Worm (Caenorhabditis elegans) whole organism, L1 larva: ENCODE data around the gene kel-3.
"Not testable (repeated sequence)": the region's sequence is repeated elsewhere in the genome, so short reads cannot be mapped to it uniquely, and the experiment has no call there.

Experiments
- C04F5.9 ChIP-seq: sonication (generic microtip); optimal IDR thresholded peaks from 2 replicates; lab custom pipeline; 2016; ENCODE audit warnings: missing genetic modification characterization, missing compliant biosample characterization
- C34B4.2 ChIP-seq: sonication (generic microtip); optimal IDR thresholded peaks from 2 replicates; lab custom pipeline; 2017; ENCODE audit warnings: mild to moderate bottlenecking, missing genetic modification characterization, missing compliant biosample characterization
- Y116A8C.19 ChIP-seq: sonication (generic microtip); optimal IDR thresholded peaks from 2 replicates; lab custom pipeline; 2016; ENCODE audit warnings: missing compliant biosample characterization, missing genetic modification characterization, borderline replicate concordance
- aha-1 ChIP-seq: fragments of 150-350 bp; optimal IDR thresholded peaks from 2 replicates; lab custom pipeline; 2014; ENCODE audit warnings: missing biosample characterization, missing genetic modification characterization
- alr-1 ChIP-seq: fragments of 200-800 bp; sonication (Bioruptor generic); optimal IDR thresholded peaks from 2 replicates; lab custom pipeline; 2018; ENCODE audit warnings: borderline replicate concordance, mild to moderate bottlenecking, missing genetic modification characterization, missing compliant biosample characterization
- aly-2 ChIP-seq: fragments of 150-350 bp; optimal IDR thresholded peaks from 2 replicates; lab custom pipeline; 2014; ENCODE audit warnings: missing biosample characterization, missing genetic modification characterization
- ama-1 ChIP-seq: fragments of 150-350 bp; optimal IDR thresholded peaks from 2 replicates; lab custom pipeline; 2014
- ceh-63 ChIP-seq: fragments of 200-800 bp; sonication (Bioruptor generic); optimal IDR thresholded peaks from 2 replicates; lab custom pipeline; 2018; ENCODE audit warnings: mild to moderate bottlenecking, missing genetic modification characterization, missing compliant biosample characterization
- ceh-82 ChIP-seq, 3 experiments: fragments of 150-350 bp in 1 of 3; sonication (generic microtip) in 2 of 3; optimal IDR thresholded peaks; 2 replicates each; lab custom pipeline; 2014 to 2017; ENCODE audit warnings: missing biosample characterization in 3 of 3, missing genetic modification characterization in 3 of 3
- ceh-88 ChIP-seq: fragments of 200-800 bp; sonication (Bioruptor generic); IDR thresholded peaks from 2 replicates; pipeline ENCODE4 v1.3.6; 2022; ENCODE audit warnings: missing genetic modification characterization, missing compliant biosample characterization
- ceh-90 ChIP-seq: sonication (generic microtip); optimal IDR thresholded peaks from 2 replicates; lab custom pipeline; 2016; ENCODE audit warnings: missing genetic modification characterization, missing compliant biosample characterization
- dpl-1 ChIP-seq, 3 experiments: fragments of 150-350 bp in 2 of 3; sonication (generic microtip) in 1 of 3; optimal IDR thresholded peaks; 2 replicates each; lab custom pipeline; 2014 to 2017; ENCODE audit warnings: missing biosample characterization in 3 of 3, missing genetic modification characterization in 3 of 3, missing genetic modification reagents in 3 of 3
- efl-1 ChIP-seq, 4 experiments: fragments of 150-350 bp; optimal IDR thresholded peaks in 3 of 4; peaks in 1 of 4; 1 replicate in 1 of 4; 2 replicates in 3 of 4; lab custom pipeline; 2014; ENCODE audit warnings: missing biosample characterization in 2 of 4, missing genetic modification characterization in 2 of 4, missing genetic modification reagents in 2 of 4
- efl-3 ChIP-seq: fragments of 200-800 bp; sonication (Bioruptor generic); optimal IDR thresholded peaks from 2 replicates; lab custom pipeline; 2018; ENCODE audit warnings: mild to moderate bottlenecking, missing genetic modification characterization, missing compliant biosample characterization
- egl-13 ChIP-seq: sonication (generic microtip); optimal IDR thresholded peaks from 2 replicates; lab custom pipeline; 2016; ENCODE audit warnings: missing genotype, missing genetic modification reagents, missing genetic modification characterization, missing compliant biosample characterization
- mdl-1 ChIP-seq, 2 experiments: fragments of 150-350 bp; optimal IDR thresholded peaks; 2 replicates each; lab custom pipeline; 2014 to 2017; ENCODE audit warnings: missing biosample characterization in 2 of 2, missing genetic modification characterization in 2 of 2, inconsistent platforms in 1 of 2
- mef-2 ChIP-seq: fragments of 150-350 bp; optimal IDR thresholded peaks from 2 replicates; lab custom pipeline; 2014; ENCODE audit warnings: missing biosample characterization, missing genetic modification characterization
- mep-1 ChIP-seq: fragments of 150-350 bp; optimal IDR thresholded peaks from 2 replicates; lab custom pipeline; 2014; ENCODE audit warnings: missing biosample characterization, missing genetic modification characterization
- nhr-19 ChIP-seq: fragments of 200-800 bp; sonication (Bioruptor generic); conservative IDR thresholded peaks from 2 replicates; pipeline ENCODE4 v1.3.6; 2022; ENCODE audit warnings: missing genetic modification characterization, missing compliant biosample characterization
- nhr-20 ChIP-seq: sonication (generic microtip); optimal IDR thresholded peaks from 2 replicates; lab custom pipeline; 2016; ENCODE audit warnings: mild to moderate bottlenecking, missing genetic modification characterization, missing compliant biosample characterization
- nhr-28 ChIP-seq: fragments of 150-350 bp; optimal IDR thresholded peaks from 2 replicates; lab custom pipeline; 2014; ENCODE audit warnings: missing biosample characterization, missing genetic modification characterization
- nhr-47 ChIP-seq: sonication (generic microtip); optimal IDR thresholded peaks from 2 replicates; lab custom pipeline; 2016; ENCODE audit warnings: mild to moderate bottlenecking, missing genetic modification characterization, moderate library complexity, missing compliant biosample characterization
- nhr-71 ChIP-seq: sonication (generic microtip); optimal IDR thresholded peaks from 2 replicates; lab custom pipeline; 2016; ENCODE audit warnings: mild to moderate bottlenecking, missing genetic modification characterization, moderate library complexity, missing compliant biosample characterization
- nhr-76 ChIP-seq: sonication (generic microtip); optimal IDR thresholded peaks from 2 replicates; lab custom pipeline; 2017; ENCODE audit warnings: missing biosample characterization, missing genetic modification characterization
- nhr-84 ChIP-seq: sonication (generic microtip); optimal IDR thresholded peaks from 2 replicates; lab custom pipeline; 2017; ENCODE audit warnings: missing biosample characterization, missing genetic modification characterization
- nhr-85 ChIP-seq: sonication (generic microtip); peaks from one replicate; lab custom pipeline; 2016; ENCODE audit warnings: missing genetic modification characterization, inconsistent platforms, missing compliant biosample characterization
- sptf-1 ChIP-seq: fragments of 150-350 bp; optimal IDR thresholded peaks from 2 replicates; lab custom pipeline; 2014; ENCODE audit warnings: missing biosample characterization, missing genetic modification characterization
- tbx-2 ChIP-seq: sonication (generic microtip); optimal IDR thresholded peaks from 2 replicates; lab custom pipeline; 2016; ENCODE audit warnings: missing genetic modification characterization, missing compliant biosample characterization
- tlp-1 ChIP-seq: fragments of 150-350 bp; optimal IDR thresholded peaks from 2 replicates; lab custom pipeline; 2014; ENCODE audit warnings: missing biosample characterization, missing genetic modification characterization
- unc-130 ChIP-seq: fragments of 150-350 bp; optimal IDR thresholded peaks from 2 replicates; lab custom pipeline; 2017; ENCODE audit warnings: missing biosample characterization, missing genetic modification characterization, inconsistent platforms
- unc-30 ChIP-seq: sonication (generic microtip); optimal IDR thresholded peaks from 2 replicates; lab custom pipeline; 2017; ENCODE audit warnings: missing biosample characterization, missing genetic modification characterization
- unc-98 ChIP-seq: fragments of 200-800 bp; sonication (Bioruptor generic); IDR thresholded peaks from 2 replicates; pipeline ENCODE4 v1.3.6; 2022; ENCODE audit warnings: missing genetic modification characterization, missing compliant biosample characterization
- zag-1 ChIP-seq: fragments of 150-350 bp; optimal IDR thresholded peaks from 2 replicates; lab custom pipeline; 2014; ENCODE audit warnings: missing biosample characterization, missing genetic modification characterization
- ztf-4 ChIP-seq: fragments of 150-350 bp; optimal IDR thresholded peaks from 2 replicates; lab custom pipeline; 2014; ENCODE audit warnings: missing biosample characterization, missing genetic modification characterization

kel-3 gene

DNA sequence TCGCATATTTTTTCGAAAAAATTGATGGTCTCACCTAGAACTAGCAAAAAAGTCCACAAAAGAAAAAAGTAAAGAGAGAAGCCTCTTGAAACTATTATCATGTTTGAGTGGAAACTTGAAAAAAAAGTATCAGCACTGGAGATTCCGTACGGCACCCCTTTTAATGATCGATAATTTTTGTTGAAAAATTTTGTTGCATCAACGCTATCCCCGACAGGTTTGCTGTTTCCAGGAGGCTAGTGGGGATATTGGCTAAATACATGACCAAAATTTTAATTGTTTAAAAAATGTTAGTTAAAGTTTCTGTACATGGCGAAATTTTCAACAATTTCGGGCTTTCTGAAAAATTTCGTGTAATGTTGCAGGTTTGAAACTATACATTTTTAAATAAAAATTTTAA, 31.0 kb downstream of the kel-3 start, which contains the start of gene T28A8.2:
T28A8.2 (minus strand) TSS at position 101 of the 400 bp plus-strand sequence.
- TF ChIP-seq ceh-88 (GFP tag; lab: Robert Waterston, UW) (no peak), nhr-84 (tag; lab: Kevin White, UChicago) (no peak), ama-1 (no peak), tbx-2 (tag; lab: Kevin White, UChicago) (no peak), nhr-71 (tag; lab: Kevin White, UChicago) (no peak), nhr-28 (tag; lab: Kevin White, UChicago) (no peak), zag-1 (tag; lab: Kevin White, UChicago) (no peak), egl-13 (no peak), nhr-47 (tag; lab: Kevin White, UChicago) (no peak), C34B4.2 (tag; lab: Kevin White, UChicago) (no peak), ceh-63 (GFP tag; lab: Kevin White, UChicago) (no peak), ceh-82 (tag; optimal IDR thresholded peaks at IDR 0.05; lab: Kevin White, UChicago) (no peak), efl-3 (GFP tag; lab: Kevin White, UChicago) (no peak), nhr-20 (tag; lab: Kevin White, UChicago) (no peak), aha-1 (tag; lab: Kevin White, UChicago) (no peak), C04F5.9 (tag; lab: Kevin White, UChicago) (no peak), nhr-85 (no peak), tlp-1 (tag; lab: Kevin White, UChicago) (no peak), aly-2 (no peak), ceh-90 (no peak)
- TF ChIP-seq, all 84 proteins: peak for 0

DNA sequence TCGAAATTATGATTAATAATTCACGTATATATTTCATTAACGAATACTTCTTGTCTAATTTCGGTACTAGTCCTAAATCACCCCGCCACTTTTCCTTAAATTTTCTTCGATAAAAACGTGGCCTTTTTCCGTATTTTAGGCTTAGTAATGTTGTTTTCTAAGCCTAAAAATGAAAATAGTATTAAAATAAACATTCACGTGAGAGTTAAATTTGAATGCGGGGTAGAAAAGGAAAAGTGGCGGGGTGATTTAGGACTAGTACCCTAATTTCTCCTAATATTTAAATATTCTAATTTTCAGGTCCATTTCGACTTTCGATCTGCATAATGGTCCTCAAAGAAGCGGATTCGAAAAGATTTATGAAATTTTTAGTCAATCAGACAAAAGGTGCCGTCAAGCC, 34.3 kb downstream of the kel-3 start, which contains the start of gene T28A8.6:
T28A8.6 (plus strand) TSS at position 301 of the 400 bp plus-strand sequence.
- not testable (repeated sequence) for TF ChIP-seq ztf-4, nhr-47, zag-1 (tag; lab: Kevin White, UChicago)

DNA sequence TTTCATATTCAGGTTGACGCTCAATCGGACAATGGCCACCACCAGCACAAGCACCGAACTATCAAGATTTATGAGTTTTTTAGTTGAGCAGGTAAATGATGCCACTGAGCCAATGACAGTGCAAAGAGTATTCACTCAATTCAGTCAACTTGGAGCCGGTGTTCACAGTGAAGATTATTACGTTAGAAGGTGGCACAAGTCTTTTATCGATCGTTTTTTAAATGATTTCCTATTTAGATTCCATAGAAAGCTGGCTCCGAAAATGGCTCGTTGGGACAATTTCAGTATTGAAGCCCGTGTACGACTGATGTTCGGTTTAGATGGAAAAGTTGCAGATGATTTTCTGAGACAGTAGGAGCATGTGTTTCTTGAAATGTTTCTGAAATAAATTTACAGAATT, 37.0 kb downstream of the kel-3 start, which contains the start of gene T28A8.5:
T28A8.5 (plus strand) TSS at position 32 of the 400 bp plus-strand sequence.
- TF ChIP-seq efl-1 (optimal IDR thresholded peaks at IDR 0.05; lab: Kevin White, UChicago) (no peak), efl-1 (GFP tag; optimal IDR thresholded peaks at IDR 0.05 in 1 of 2; lab: Kevin White, UChicago) (peak in 1 of 2 experiments; percentile 84), mdl-1 (tag; optimal IDR thresholded peaks at IDR 0.05; lab: Kevin White, UChicago) (no peak)

ce11 chrIII:13502513-13502912, 37.9 kb downstream of the kel-3 start, which contains the start of gene T28A8.8:
T28A8.8 (plus strand) TSS chrIII:13502813.
- TF ChIP-seq ama-1 (no peak), unc-30 (tag; lab: Kevin White, UChicago) (no peak), nhr-76 (tag; lab: Kevin White, UChicago) (no peak), sptf-1 (tag; lab: Kevin White, UChicago) (no peak), unc-130 (no peak)

- TF ChIP-seq mep-1 (tag; lab: Kevin White, UChicago) (no peak), dpl-1 (GFP tag; optimal IDR thresholded peaks at IDR 0.05; lab: Kevin White, UChicago) (no peak), aha-1 (tag; lab: Kevin White, UChicago) (no peak), ceh-90 (no peak), nhr-19 (GFP tag; lab: Robert Waterston, UW) (no peak), alr-1 (tag; lab: Kevin White, UChicago) (no peak), sptf-1 (tag; lab: Kevin White, UChicago) (no peak), Y116A8C.19 (tag; lab: Kevin White, UChicago) (no peak), efl-3 (GFP tag; lab: Kevin White, UChicago) (no peak), mef-2 (tag; lab: Kevin White, UChicago) (no peak), unc-98 (no peak)
Measured at ce11 chrIII:13503379-13503778, 38.8 kb downstream of the kel-3 start, which contains the start of gene T28A8.4. T28A8.4 (plus strand) TSS chrIII:13503679.
